Fruit fly (Drosophila melanogaster) whole organism, prepupa: ENCODE results near the gene CG8892.

Experiments
- Eip75B ChIP-seq: fragments of 200-800 bp; sonication (Bioruptor generic); optimal IDR thresholded peaks from 3 replicates; lab custom pipeline; 2016; ENCODE audit warnings: missing biosample characterization, missing genetic modification characterization
- cyc ChIP-seq: fragments of 200-800 bp; sonication (Bioruptor generic); optimal IDR thresholded peaks from 3 replicates; lab custom pipeline; 2016; ENCODE audit warnings: missing biosample characterization, missing genetic modification characterization
- net ChIP-seq: fragments of 200-800 bp; sonication (Bioruptor generic); optimal IDR thresholded peaks from 3 replicates; lab custom pipeline; 2016; ENCODE audit warnings: missing biosample characterization, missing genetic modification characterization

DNA sequence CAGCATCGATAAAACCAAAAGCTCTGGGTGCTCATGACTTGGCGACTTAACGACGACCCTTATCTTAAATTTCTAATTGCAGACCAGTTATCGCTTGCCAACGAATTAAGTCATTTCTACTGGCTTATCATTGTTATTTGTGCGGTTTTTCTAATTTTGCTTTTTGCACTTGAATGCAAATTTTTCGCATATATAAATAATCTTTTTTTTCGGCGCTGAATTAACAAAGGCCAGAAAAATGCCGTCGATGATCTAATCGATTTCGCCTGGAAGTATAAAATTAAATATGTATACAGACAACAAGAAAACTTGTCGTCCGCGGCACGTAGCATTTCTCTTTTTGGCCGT, 20.2 kb upstream of the CG8892 start:
- no peak for TF ChIP-seq net (GFP tag; lab: Kevin White, UChicago)
- no peak for TF ChIP-seq Eip75B (GFP tag; lab: Kevin White, UChicago)
- no peak for TF ChIP-seq cyc (GFP tag; lab: Kevin White, UChicago)
